Worm (Caenorhabditis elegans): ENCODE results near the gene B0228.1.

- TF ChIP-seq nhr-237 (tag; optimal IDR thresholded peaks at IDR 0.05) (no peak), ceh-39 (tag; optimal IDR thresholded peaks at IDR 0.05) (no peak), blmp-1 (tag; optimal IDR thresholded peaks at IDR 0.05) (no peak), ceh-83 (GFP tag; optimal IDR thresholded peaks at IDR 0.05) (no peak), unc-62 (GFP tag; optimal IDR thresholded peaks at IDR 0.05) (no peak), nhr-76 (tag; optimal IDR thresholded peaks at IDR 0.05) (no peak), elt-3 (tag; optimal IDR thresholded peaks at IDR 0.05) (no peak), tbx-8 (GFP tag; optimal IDR thresholded peaks at IDR 0.05) (no peak), snpc-4 (tag; optimal IDR thresholded peaks at IDR 0.05) (no peak), pha-4 (tag; optimal IDR thresholded peaks at IDR 0.05) (no peak)
Observed at ce11 chrII:7718491-7718890, 36.7 kb upstream of the B0228.1 start, which contains the start of gene cpna-5.
